Worm (Caenorhabditis elegans): ENCODE results near the gene ubxn-2.
"Not testable (repeated sequence)": the region's sequence is repeated elsewhere in the genome, so short reads cannot be mapped to it uniquely, and the experiment has no call there.

DNA sequence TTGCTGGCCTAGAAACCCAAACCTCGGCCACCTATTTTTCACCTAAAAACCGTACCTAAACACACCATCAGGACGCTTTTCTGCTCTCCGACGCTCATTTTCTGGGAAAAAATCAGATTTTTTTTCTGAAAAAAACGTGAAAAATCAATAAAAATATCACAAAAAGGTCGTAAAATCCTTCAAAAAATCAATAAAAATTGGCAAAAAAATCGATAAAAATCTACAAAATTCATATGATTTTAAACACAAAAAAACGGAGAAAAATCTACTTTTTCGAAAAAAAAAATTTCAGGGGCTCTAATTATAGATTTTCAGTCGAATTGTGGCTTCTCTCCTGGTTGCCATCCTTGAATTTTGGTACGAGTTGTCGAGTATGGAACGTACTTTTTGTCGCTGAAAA is 9.1 kb downstream of the ubxn-2 start, which contains the start of gene Y94H6A.7:
- not testable (repeated sequence) for TF ChIP-seq syd-9 (tag; optimal IDR thresholded peaks at IDR 0.05); pag-3 (tag; optimal IDR thresholded peaks at IDR 0.05; ENCODE audit: borderline replicate concordance); nfya-1 (tag; optimal IDR thresholded peaks at IDR 0.05); gmeb-2 (tag; optimal IDR thresholded peaks at IDR 0.05); zip-5 (tag; optimal IDR thresholded peaks at IDR 0.05); ceh-9 (tag; optimal IDR thresholded peaks at IDR 0.05)
